Fruit fly (Drosophila melanogaster): Measurements from ENCODE around the gene CG9288.
A peak's percentile ranks its signal among the peaks of the same experiment; 100 is the strongest.

Gene CG9288

DNA sequence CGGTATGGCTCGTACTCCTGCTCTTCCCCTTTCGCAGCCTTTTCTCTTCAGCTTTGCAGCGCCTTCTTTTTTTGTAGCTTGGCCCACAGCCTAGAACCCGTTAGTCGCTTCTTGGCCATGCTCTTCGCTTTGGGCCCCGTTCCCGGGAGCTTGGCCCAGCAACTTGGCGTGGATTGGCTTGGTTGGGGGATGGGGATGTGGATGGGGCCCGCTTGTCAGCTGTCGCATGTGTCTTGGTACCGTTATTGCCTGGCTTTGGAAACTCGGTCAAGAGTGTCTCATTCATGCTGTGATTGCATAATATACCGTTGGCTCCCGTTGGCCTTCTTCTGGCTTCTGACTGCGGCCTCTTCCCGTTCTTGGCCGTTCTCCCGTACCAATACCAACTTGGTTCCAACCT lies 6.5 kb downstream of the CG9288 start:
- TF ChIP-seq CG4496 (GFP tag; IDR thresholded peaks at IDR 0.05) (0 out of 3 replicates have a peak, but pooled peaks have one; percentile 46), CG14655 (GFP tag; optimal IDR thresholded peaks at IDR 0.05) (no peak), gl (tag; optimal IDR thresholded peaks at IDR 0.05) (no peak)

DNA sequence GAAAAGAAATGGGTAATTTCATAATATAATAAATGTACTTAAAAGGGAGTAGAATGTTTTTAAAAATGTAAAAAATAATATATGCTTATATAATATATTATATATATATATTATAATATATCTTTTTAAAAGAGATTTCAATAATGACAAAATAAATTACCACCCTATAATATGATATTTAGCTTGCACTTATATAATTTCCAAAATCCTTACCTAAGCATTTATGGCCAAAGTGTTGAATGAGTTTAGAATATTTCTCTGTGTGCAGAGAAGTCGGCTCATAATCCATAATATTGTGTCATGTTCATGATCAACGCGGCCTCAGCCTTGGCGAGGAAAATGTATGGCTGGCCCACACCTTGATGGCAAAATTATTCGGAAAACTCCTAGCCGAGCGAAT lies 8.8 kb downstream of the CG9288 start:
- TF ChIP-seq CG13204 (GFP tag; optimal IDR thresholded peaks at IDR 0.05), result no peak
- no peak for TF ChIP-seq fd96Ca (GFP tag; IDR thresholded peaks at IDR 0.05)
- TF ChIP-seq CG14655 (GFP tag; optimal IDR thresholded peaks at IDR 0.05), result peak; percentile 55
- no peak for TF ChIP-seq CG17806 (tag; optimal IDR thresholded peaks at IDR 0.05)
- TF ChIP-seq Pif1A (GFP tag; optimal IDR thresholded peaks at IDR 0.05), result no peak

DNA sequence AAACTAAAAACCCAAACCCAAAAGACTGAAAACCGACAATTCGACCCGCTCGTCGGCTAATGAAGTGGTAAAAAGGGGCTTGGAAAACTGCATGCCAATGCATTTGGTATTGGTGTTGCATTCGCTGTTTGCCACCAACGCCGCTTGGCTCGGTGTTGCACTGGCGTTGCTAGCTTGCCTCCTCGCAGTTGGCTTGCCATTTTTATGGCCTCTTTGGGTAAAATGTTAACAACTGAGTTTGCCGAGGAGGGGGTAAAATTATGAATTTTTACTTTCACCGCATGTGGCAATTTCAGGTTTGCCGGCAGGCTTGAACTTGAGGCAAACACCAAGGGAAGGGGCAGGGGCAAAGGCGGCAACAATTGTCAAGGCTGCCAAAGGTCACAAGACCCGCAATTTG lies 9.2 kb downstream of the CG9288 start:
- TF ChIP-seq CG8301 (tag; optimal IDR thresholded peaks at IDR 0.05) (no peak), gl (tag; optimal IDR thresholded peaks at IDR 0.05) (peak; percentile 6), fd96Ca (GFP tag; IDR thresholded peaks at IDR 0.05) (0 out of 3 replicates have a peak, but pooled peaks have one; percentile 16)

DNA sequence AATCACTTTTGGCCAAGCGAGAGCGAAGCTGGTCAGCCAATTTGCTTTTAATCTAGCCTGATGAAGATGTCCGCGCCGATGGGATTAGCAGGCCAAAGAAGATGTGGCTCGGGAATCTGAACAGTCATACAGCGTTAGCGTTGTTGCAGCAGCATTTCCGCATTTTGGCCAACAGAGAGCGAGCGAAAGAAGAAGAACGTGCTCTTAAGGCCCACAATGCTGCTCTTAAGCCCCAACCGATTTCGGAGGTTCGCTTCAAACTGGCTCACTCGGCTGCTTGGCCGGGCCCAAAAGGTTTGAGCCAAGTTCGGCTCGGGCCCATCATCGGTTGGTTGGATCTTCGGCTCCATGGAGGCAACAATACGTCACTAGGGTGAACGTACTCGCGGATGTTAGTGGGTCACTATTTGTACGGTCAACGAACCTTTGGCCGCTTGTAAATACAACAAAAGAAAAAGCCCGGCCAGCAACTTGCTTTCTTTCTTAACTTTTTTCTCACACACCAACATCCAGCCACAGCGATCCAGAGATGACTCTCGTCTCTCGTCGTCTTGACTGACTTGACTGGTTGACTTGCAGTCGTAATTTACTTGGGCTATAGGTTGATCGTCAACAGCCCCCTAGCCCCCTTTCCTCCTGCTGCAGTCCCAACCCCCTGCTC lies 10.3 kb downstream of the CG9288 start:
- TF ChIP-seq Pif1B (GFP tag; optimal IDR thresholded peaks at IDR 0.05) (no peak), CG15710 (tag; optimal IDR thresholded peaks at IDR 0.05) (no peak), CG8159 (tag; optimal IDR thresholded peaks at IDR 0.05) (no peak), CG32121 (GFP tag; IDR thresholded peaks at IDR 0.05) (0 out of 2 replicates have a peak, but pooled peaks have one; percentile 30), fd96Ca (GFP tag; IDR thresholded peaks at IDR 0.05) (no peak), EcR (GFP tag; optimal IDR thresholded peaks at IDR 0.05) (peak; percentile 96)

DNA sequence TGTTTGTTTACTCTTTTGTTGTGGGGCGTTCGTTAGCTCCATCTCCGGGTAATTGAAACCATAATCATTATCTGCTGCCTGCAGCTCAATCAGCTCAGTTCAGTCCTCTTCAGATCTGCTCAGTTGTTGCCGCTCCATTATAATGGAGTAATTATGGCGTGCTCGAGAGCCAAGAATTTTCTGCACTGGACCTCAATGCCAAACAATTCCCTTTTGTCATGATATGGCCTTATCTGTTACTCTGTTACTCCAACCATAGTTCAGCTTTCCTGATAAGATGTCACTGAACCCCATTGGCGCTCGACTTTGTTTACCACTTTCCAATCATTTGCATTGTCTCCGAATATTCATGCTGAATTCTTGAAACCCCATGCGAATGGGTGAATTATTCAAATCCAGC lies 11.4 kb downstream of the CG9288 start:
- TF ChIP-seq CG14655 (GFP tag; optimal IDR thresholded peaks at IDR 0.05) (no peak), EcR (GFP tag; optimal IDR thresholded peaks at IDR 0.05) (peak; percentile 90), D1 (tag; optimal IDR thresholded peaks at IDR 0.05) (no peak)

DNA sequence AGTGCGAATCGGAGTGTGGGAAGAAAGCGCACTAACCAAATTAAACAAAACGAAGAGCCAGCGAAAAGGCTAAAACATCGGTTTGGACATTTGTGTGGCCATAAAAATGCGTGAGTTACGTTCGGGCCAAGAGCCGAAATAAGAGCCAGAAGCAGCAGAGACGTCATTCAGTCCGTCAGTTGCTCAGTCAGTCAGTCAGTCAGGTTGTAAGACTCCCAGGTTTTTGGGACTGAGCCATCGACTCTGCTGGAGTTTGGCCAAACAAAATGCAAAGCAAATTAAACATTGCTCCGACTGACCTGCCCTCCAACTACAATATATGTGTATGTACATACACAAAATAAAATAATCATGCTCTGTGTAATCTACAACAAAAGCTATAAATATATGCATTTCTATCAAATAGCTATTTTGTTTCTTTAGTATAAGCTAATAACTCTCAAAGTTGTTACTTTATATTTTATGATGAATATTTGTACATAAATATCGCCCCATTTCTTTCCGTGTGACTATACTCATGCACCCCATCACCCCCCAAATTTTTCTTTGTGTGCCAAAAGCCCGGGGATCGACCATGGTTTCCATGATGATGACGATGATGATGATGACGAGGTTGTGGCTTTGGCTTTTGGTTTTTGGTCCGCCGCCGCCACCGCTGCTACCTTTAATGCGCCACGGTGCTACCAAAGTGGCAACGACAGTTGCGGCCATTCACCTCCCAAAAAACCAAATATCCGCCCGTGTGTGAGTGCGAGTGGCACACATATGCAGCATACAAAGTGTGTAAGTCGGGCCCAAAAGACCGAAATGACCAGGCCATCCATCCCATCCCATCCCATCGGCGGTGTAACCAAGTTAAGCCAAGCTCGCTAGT lies 13.9 kb downstream of the CG9288 start:
- TF ChIP-seq CG4496 (GFP tag; IDR thresholded peaks at IDR 0.05), result no peak
- no peak for TF ChIP-seq CG13204 (GFP tag; optimal IDR thresholded peaks at IDR 0.05)
- TF ChIP-seq CG10348 (GFP tag; IDR thresholded peaks at IDR 0.05), result no peak
- TF ChIP-seq Pif1A (GFP tag; optimal IDR thresholded peaks at IDR 0.05), result peak; percentile 43
- TF ChIP-seq CG8301 (tag; optimal IDR thresholded peaks at IDR 0.05), result peak; percentile 20
- no peak for TF ChIP-seq EcR (GFP tag; optimal IDR thresholded peaks at IDR 0.05)
- no peak for TF ChIP-seq Pif1B (GFP tag; optimal IDR thresholded peaks at IDR 0.05)
- TF ChIP-seq gl (tag; optimal IDR thresholded peaks at IDR 0.05), result no peak
- no peak for TF ChIP-seq CG32121 (GFP tag; IDR thresholded peaks at IDR 0.05)
- TF ChIP-seq CG15710 (tag; optimal IDR thresholded peaks at IDR 0.05), result no peak
- TF ChIP-seq Snoo (tag; optimal IDR thresholded peaks at IDR 0.05), result peak; percentile 80
- TF ChIP-seq CG14655 (GFP tag; optimal IDR thresholded peaks at IDR 0.05), result no peak
- no peak for TF ChIP-seq CG9948 (tag; optimal IDR thresholded peaks at IDR 0.05)
- TF ChIP-seq Ets98B (GFP tag; IDR thresholded peaks at IDR 0.05), result peak; percentile 48

DNA sequence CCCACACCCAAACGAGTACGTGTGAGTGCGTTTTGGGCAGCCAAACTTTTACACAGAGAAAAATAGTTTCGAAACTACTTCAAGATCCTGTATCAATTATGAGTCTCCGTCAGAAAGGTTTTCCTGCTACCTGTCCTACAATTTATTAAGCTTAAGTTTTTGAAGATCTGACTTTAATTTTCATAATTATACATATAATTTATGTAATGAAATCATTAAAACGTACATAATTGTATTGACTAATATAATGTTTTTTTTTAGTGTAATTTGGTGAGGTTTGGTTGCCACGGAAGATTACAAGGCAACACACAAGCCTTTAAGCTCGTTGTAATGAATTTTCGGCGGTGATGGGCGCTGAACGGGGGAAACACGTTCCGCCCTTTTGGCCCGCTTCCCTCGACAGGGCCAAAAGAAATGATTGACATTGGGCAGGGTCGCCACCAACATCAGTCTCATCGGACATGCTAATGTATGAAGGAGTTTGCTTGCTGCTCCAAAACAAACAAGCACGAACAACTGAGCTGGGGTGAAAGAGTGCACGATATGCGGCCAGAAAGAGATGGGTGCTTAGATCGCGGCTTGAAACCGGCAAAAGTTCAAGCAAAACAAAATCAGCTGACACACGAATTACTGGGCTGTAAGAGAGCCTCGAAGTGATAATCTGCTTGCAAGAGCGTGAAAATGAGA lies 14.7 kb downstream of the CG9288 start:
- TF ChIP-seq CG4496 (GFP tag; IDR thresholded peaks at IDR 0.05) (peak; percentile 38; the same call in 1 of the 3 replicates), Pif1A (GFP tag; optimal IDR thresholded peaks at IDR 0.05) (peak; percentile 5), CG8301 (tag; optimal IDR thresholded peaks at IDR 0.05) (peak; percentile 42), Pif1B (GFP tag; optimal IDR thresholded peaks at IDR 0.05) (peak; percentile 50), gl (tag; optimal IDR thresholded peaks at IDR 0.05) (no peak), CG17806 (tag; optimal IDR thresholded peaks at IDR 0.05) (no peak), Ets98B (GFP tag; IDR thresholded peaks at IDR 0.05) (peak; percentile 29; the same call in 1 of the 2 replicates), Snoo (tag; optimal IDR thresholded peaks at IDR 0.05) (peak; percentile 85), CG14655 (GFP tag; optimal IDR thresholded peaks at IDR 0.05) (peak; percentile 64)

DNA sequence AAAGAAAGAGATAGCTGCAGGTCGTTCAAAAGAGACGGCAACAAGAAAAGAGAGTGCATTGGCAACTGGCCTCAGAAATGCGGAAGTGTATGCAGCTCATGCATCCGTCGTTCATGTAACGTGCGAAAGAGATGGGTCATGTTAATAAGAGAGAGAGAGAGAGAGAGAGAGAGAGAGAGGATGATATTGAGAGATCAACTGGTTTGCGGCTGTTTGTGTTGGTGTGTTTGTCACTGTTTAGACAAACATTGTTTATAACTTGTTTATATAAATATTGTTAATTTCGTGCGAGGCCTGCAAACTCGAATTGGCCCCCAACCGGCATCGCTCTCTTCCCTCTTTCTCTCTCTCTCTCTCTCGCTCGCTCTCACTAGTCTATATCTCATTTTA lies 15.2 kb downstream of the CG9288 start:
- TF ChIP-seq CG4496 (GFP tag; IDR thresholded peaks at IDR 0.05) (peak; percentile 30; the same call in 1 of the 3 replicates), CG8159 (tag; optimal IDR thresholded peaks at IDR 0.05) (no peak), EcR (GFP tag; optimal IDR thresholded peaks at IDR 0.05) (peak; percentile 86), Pif1B (GFP tag; optimal IDR thresholded peaks at IDR 0.05) (peak; percentile 11), Ets98B (GFP tag; IDR thresholded peaks at IDR 0.05) (peak; percentile 21; the same call in 1 of the 2 replicates), Pif1A (GFP tag; optimal IDR thresholded peaks at IDR 0.05) (no peak), CG15710 (tag; optimal IDR thresholded peaks at IDR 0.05) (no peak), CG9948 (tag; optimal IDR thresholded peaks at IDR 0.05) (no peak), fd96Ca (GFP tag; IDR thresholded peaks at IDR 0.05) (no peak)

Measured in whole organism, pupa.